Worm (Caenorhabditis elegans): ENCODE data around the gene cdk-11.2.
A peak's percentile ranks its signal among the peaks of the same experiment; 100 is the strongest.

Gene cdk-11.2

ce11 chrX:10419743-10420142 is at the start of gene cdk-11.2:
TSS of gene cdk-11.2 (minus strand) at chrX:10419765.
- 0 out of 2 replicates have a peak, but pooled peaks have one; percentile 44 for TF ChIP-seq ztf-23 (GFP tag; IDR thresholded peaks at IDR 0.05)
- TF ChIP-seq cog-1 (tag; optimal IDR thresholded peaks at IDR 0.05) = no peak
- 0 out of 2 replicates have a peak, but pooled peaks have one; percentile 28 for TF ChIP-seq ztf-29 (GFP tag; IDR thresholded peaks at IDR 0.05)
- 0 out of 2 replicates have a peak, but pooled peaks have one; percentile 21 for TF ChIP-seq flt-1 (GFP tag; IDR thresholded peaks at IDR 0.05)

- TF ChIP-seq ztf-29 (GFP tag; IDR thresholded peaks at IDR 0.05) = no peak
- TF ChIP-seq ref-1 (GFP tag; conservative IDR thresholded peaks at IDR 0.05) = no peak
- no peak for TF ChIP-seq cog-1 (tag; optimal IDR thresholded peaks at IDR 0.05)
- TF ChIP-seq med-1 (GFP tag; optimal IDR thresholded peaks at IDR 0.05; ENCODE audit: insufficient read depth) = no peak
- no peak for TF ChIP-seq T22C8.4 (GFP tag; IDR thresholded peaks at IDR 0.05)
- TF ChIP-seq tab-1 (GFP tag; IDR thresholded peaks at IDR 0.05) = no peak
- TF ChIP-seq ztf-23 (GFP tag; IDR thresholded peaks at IDR 0.05) = no peak
- TF ChIP-seq flt-1 (GFP tag; IDR thresholded peaks at IDR 0.05) = no peak
- TF ChIP-seq klf-2 (GFP tag; conservative IDR thresholded peaks at IDR 0.05) = no peak
Measured at ce11 chrX:10463542-10463941, 44.0 kb upstream of the cdk-11.2 start, which contains the start of gene C39B10.1. TSS of gene C39B10.1 (minus strand) at chrX:10463642.

- no peak for TF ChIP-seq klf-2 (GFP tag; conservative IDR thresholded peaks at IDR 0.05)
- no peak for TF ChIP-seq T22C8.4 (GFP tag; IDR thresholded peaks at IDR 0.05)
- TF ChIP-seq tab-1 (GFP tag; IDR thresholded peaks at IDR 0.05) = no peak
- no peak for TF ChIP-seq cog-1 (tag; optimal IDR thresholded peaks at IDR 0.05)
Measured at ce11 chrX:10462391-10462790, 42.8 kb upstream of the cdk-11.2 start.

ce11 chrX:10453960-10454359 is 34.4 kb upstream of the cdk-11.2 start, which contains the start of gene lgc-41:
TSS of gene lgc-41 (plus strand) at chrX:10454260.
- no peak for TF ChIP-seq ztf-23 (GFP tag; IDR thresholded peaks at IDR 0.05)

- TF ChIP-seq ztf-23 (GFP tag; IDR thresholded peaks at IDR 0.05) (no peak), flt-1 (GFP tag; IDR thresholded peaks at IDR 0.05) (no peak), tab-1 (GFP tag; IDR thresholded peaks at IDR 0.05) (no peak), klf-2 (GFP tag; conservative IDR thresholded peaks at IDR 0.05) (no peak), T22C8.4 (GFP tag; IDR thresholded peaks at IDR 0.05) (no peak), cog-1 (tag; optimal IDR thresholded peaks at IDR 0.05) (no peak), ztf-29 (GFP tag; IDR thresholded peaks at IDR 0.05) (no peak), ref-1 (GFP tag; conservative IDR thresholded peaks at IDR 0.05) (no peak), med-1 (GFP tag; optimal IDR thresholded peaks at IDR 0.05; ENCODE audit: insufficient read depth) (no peak)
Measured at ce11 chrX:10446982-10447381, 27.4 kb upstream of the cdk-11.2 start, which contains the start of gene C39B10.5. TSS of gene C39B10.5 (plus strand) at chrX:10447343.

ce11 chrX:10444705-10445104 is 25.1 kb upstream of the cdk-11.2 start, which contains the start of gene C39B10.4:
TSS of gene C39B10.4 (plus strand) at chrX:10445005.
- TF ChIP-seq ztf-23 (GFP tag; IDR thresholded peaks at IDR 0.05) = no peak
- TF ChIP-seq ztf-29 (GFP tag; IDR thresholded peaks at IDR 0.05) = no peak

- TF ChIP-seq T22C8.4 (GFP tag; IDR thresholded peaks at IDR 0.05) = no peak
- no peak for TF ChIP-seq tab-1 (GFP tag; IDR thresholded peaks at IDR 0.05)
- TF ChIP-seq cog-1 (tag; optimal IDR thresholded peaks at IDR 0.05) = no peak
- no peak for TF ChIP-seq ztf-23 (GFP tag; IDR thresholded peaks at IDR 0.05)
- no peak for TF ChIP-seq ref-1 (GFP tag; conservative IDR thresholded peaks at IDR 0.05)
- no peak for TF ChIP-seq med-1 (GFP tag; optimal IDR thresholded peaks at IDR 0.05; ENCODE audit: insufficient read depth)
- TF ChIP-seq flt-1 (GFP tag; IDR thresholded peaks at IDR 0.05) = no peak
- TF ChIP-seq klf-2 (GFP tag; conservative IDR thresholded peaks at IDR 0.05) = no peak
- TF ChIP-seq ztf-29 (GFP tag; IDR thresholded peaks at IDR 0.05) = no peak
Measured at ce11 chrX:10443836-10444235, 24.3 kb upstream of the cdk-11.2 start, which contains the start of gene C39B10.3. TSS of gene C39B10.3 (plus strand) at chrX:10444136.

- TF ChIP-seq ztf-23 (GFP tag; IDR thresholded peaks at IDR 0.05) (no peak), klf-2 (GFP tag; conservative IDR thresholded peaks at IDR 0.05) (no peak), ref-1 (GFP tag; conservative IDR thresholded peaks at IDR 0.05) (no peak), med-1 (GFP tag; optimal IDR thresholded peaks at IDR 0.05; ENCODE audit: insufficient read depth) (no peak), flt-1 (GFP tag; IDR thresholded peaks at IDR 0.05) (no peak), ztf-29 (GFP tag; IDR thresholded peaks at IDR 0.05) (no peak), tab-1 (GFP tag; IDR thresholded peaks at IDR 0.05) (no peak), T22C8.4 (GFP tag; IDR thresholded peaks at IDR 0.05) (no peak), cog-1 (tag; optimal IDR thresholded peaks at IDR 0.05) (no peak)
Measured at ce11 chrX:10440781-10441180, 21.2 kb upstream of the cdk-11.2 start.

ce11 chrX:10437421-10437820 is 17.9 kb upstream of the cdk-11.2 start:
- TF ChIP-seq med-1 (GFP tag; optimal IDR thresholded peaks at IDR 0.05; ENCODE audit: insufficient read depth) (no peak), ref-1 (GFP tag; conservative IDR thresholded peaks at IDR 0.05) (no peak), ztf-29 (GFP tag; IDR thresholded peaks at IDR 0.05) (no peak), klf-2 (GFP tag; conservative IDR thresholded peaks at IDR 0.05) (no peak), T22C8.4 (GFP tag; IDR thresholded peaks at IDR 0.05) (no peak), ztf-23 (GFP tag; IDR thresholded peaks at IDR 0.05) (no peak), tab-1 (GFP tag; IDR thresholded peaks at IDR 0.05) (no peak), cog-1 (tag; optimal IDR thresholded peaks at IDR 0.05) (no peak), flt-1 (GFP tag; IDR thresholded peaks at IDR 0.05) (no peak)

ce11 chrX:10435492-10435939 is 16.0 kb upstream of the cdk-11.2 start:
- TF ChIP-seq med-1 (GFP tag; optimal IDR thresholded peaks at IDR 0.05; ENCODE audit: insufficient read depth) = no peak
- TF ChIP-seq klf-2 (GFP tag; conservative IDR thresholded peaks at IDR 0.05) = no peak
- TF ChIP-seq tab-1 (GFP tag; IDR thresholded peaks at IDR 0.05) = 0 out of 2 replicates have a peak, but pooled peaks have one; percentile 59
- TF ChIP-seq cog-1 (tag; optimal IDR thresholded peaks at IDR 0.05) = peak; percentile 91
- peak; percentile 53; the same call in 1 of the 2 replicates for TF ChIP-seq ztf-23 (GFP tag; IDR thresholded peaks at IDR 0.05)
- 0 out of 2 replicates have a peak, but pooled peaks have one; percentile 32 for TF ChIP-seq flt-1 (GFP tag; IDR thresholded peaks at IDR 0.05)
- no peak for TF ChIP-seq ref-1 (GFP tag; conservative IDR thresholded peaks at IDR 0.05)
- peak; percentile 82 for TF ChIP-seq ztf-29 (GFP tag; IDR thresholded peaks at IDR 0.05)
- 0 out of 2 replicates have a peak, but pooled peaks have one; percentile 22 for TF ChIP-seq T22C8.4 (GFP tag; IDR thresholded peaks at IDR 0.05)

Measured in whole organism, midembryonic.